Fruit fly (Drosophila melanogaster) whole organism, embryonic: Measurements from ENCODE around the gene CG46434.
A peak's percentile ranks its signal among the peaks of the same experiment; 100 is the strongest.

Source experiments
- BtbVII ChIP-seq: fragments of 200-800 bp; sonication (Bioruptor generic); optimal IDR thresholded peaks from 3 replicates; lab custom pipeline; 2017; ENCODE audit warnings: missing biosample characterization, mild to moderate bottlenecking, missing genetic modification characterization
- CG11723 ChIP-seq: fragments of 200-800 bp; sonication (Bioruptor generic); optimal IDR thresholded peaks from 2 replicates; lab custom pipeline; 2017; ENCODE audit warnings: missing biosample characterization, mild to moderate bottlenecking, missing genetic modification characterization
- CG12769 ChIP-seq: fragments of 200-800 bp; sonication (Bioruptor generic); optimal IDR thresholded peaks from 2 replicates; lab custom pipeline; 2019; ENCODE audit warnings: missing biosample characterization, mild to moderate bottlenecking, missing genetic modification characterization, moderate library complexity
- CG13424 ChIP-seq: fragments of 200-800 bp; sonication (Bioruptor generic); optimal IDR thresholded peaks from 2 replicates; lab custom pipeline; 2019; ENCODE audit warnings: missing biosample characterization, mild to moderate bottlenecking, missing genetic modification characterization, moderate library complexity
- CG13894 ChIP-seq: fragments of 200-800 bp; sonication (Bioruptor generic); optimal IDR thresholded peaks from 3 replicates; lab custom pipeline; 2018; ENCODE audit warnings: missing biosample characterization, mild to moderate bottlenecking, missing genetic modification characterization, moderate library complexity
- CG14965 ChIP-seq: fragments of 200-800 bp; sonication (Bioruptor generic); optimal IDR thresholded peaks from 2 replicates; lab custom pipeline; 2016; ENCODE audit warnings: missing biosample characterization, missing genetic modification characterization, borderline replicate concordance
- CG15269 ChIP-seq: fragments of 200-800 bp; sonication (Bioruptor generic); optimal IDR thresholded peaks from 2 replicates; lab custom pipeline; 2018; ENCODE audit warnings: missing biosample characterization, mild to moderate bottlenecking, missing genetic modification characterization, moderate library complexity
- CG17385 ChIP-seq: fragments of 200-800 bp; sonication (Bioruptor generic); optimal IDR thresholded peaks from 3 replicates; lab custom pipeline; 2018; ENCODE audit warnings: missing biosample characterization, mild to moderate bottlenecking, missing genetic modification characterization
- CG1832 ChIP-seq: fragments of 200-800 bp; sonication (Bioruptor generic); optimal IDR thresholded peaks from 2 replicates; lab custom pipeline; 2017; ENCODE audit warnings: missing biosample characterization, mild to moderate bottlenecking, missing genetic modification characterization, inconsistent platforms
- CG18619 ChIP-seq: fragments of 200-800 bp; sonication (Bioruptor generic); optimal IDR thresholded peaks from 3 replicates; lab custom pipeline; 2017; ENCODE audit warnings: missing biosample characterization, mild to moderate bottlenecking, missing genetic modification characterization
- CG2116 ChIP-seq: fragments of 200-800 bp; sonication (Bioruptor generic); optimal IDR thresholded peaks from 3 replicates; lab custom pipeline; 2018; ENCODE audit warnings: missing biosample characterization, mild to moderate bottlenecking, missing genetic modification characterization
- CG30403 ChIP-seq: fragments of 200-800 bp; sonication (Bioruptor generic); optimal IDR thresholded peaks from 3 replicates; lab custom pipeline; 2016; ENCODE audit warnings: missing biosample characterization, missing genetic modification characterization
- CG33213 ChIP-seq: fragments of 200-800 bp; sonication (Bioruptor generic); optimal IDR thresholded peaks from 3 replicates; lab custom pipeline; 2016; ENCODE audit warnings: missing biosample characterization, missing genetic modification characterization
- CG8765 ChIP-seq: fragments of 200-800 bp; sonication (Bioruptor generic); IDR thresholded peaks from 2 replicates; pipeline ENCODE4 v1.3.6; 2022; ENCODE audit warnings: missing biosample characterization, missing genetic modification characterization
- CoRest ChIP-seq: fragments of 200-800 bp; sonication (Bioruptor generic); optimal IDR thresholded peaks from 3 replicates; lab custom pipeline; 2018; ENCODE audit warnings: missing biosample characterization, mild to moderate bottlenecking, missing genetic modification characterization, moderate library complexity
- D19A ChIP-seq: fragments of 200-800 bp; optimal IDR thresholded peaks from 3 replicates; lab custom pipeline; 2019; ENCODE audit warnings: missing biosample characterization, mild to moderate bottlenecking, missing genetic modification characterization, moderate library complexity
- Doc2 ChIP-seq: fragments of 200-800 bp; sonication (Bioruptor generic); IDR thresholded peaks from 2 replicates; pipeline ENCODE4 v1.3.6; 2022; ENCODE audit warnings: missing biosample characterization, missing genetic modification characterization
- Doc3 ChIP-seq: fragments of 200-800 bp; sonication (Bioruptor generic); IDR thresholded peaks from 3 replicates; pipeline ENCODE4 v1.3.6; 2022; ENCODE audit warnings: missing biosample characterization, missing genetic modification characterization; ENCODE audit not compliant: partially characterized antibody
- Drgx ChIP-seq: fragments of 200-800 bp; sonication (Bioruptor generic); IDR thresholded peaks from 2 replicates; pipeline ENCODE4 v1.3.6; 2022; ENCODE audit warnings: missing biosample characterization, missing genetic modification characterization
- H2.0 ChIP-seq: fragments of 200-800 bp; sonication (Bioruptor generic); IDR thresholded peaks from 2 replicates; pipeline ENCODE4 v1.3.6; 2022; ENCODE audit warnings: missing biosample characterization, missing genetic modification characterization
- Hr3 ChIP-seq: fragments of 200-800 bp; sonication (Bioruptor generic); optimal IDR thresholded peaks from 3 replicates; lab custom pipeline; 2016; ENCODE audit warnings: missing biosample characterization, missing genetic modification characterization
- Hr39 ChIP-seq: fragments of >200 bp; optimal IDR thresholded peaks from 2 replicates; lab custom pipeline; 2017
- Mrtf ChIP-seq: fragments of 200-800 bp; sonication (Bioruptor generic); IDR thresholded peaks from 3 replicates; pipeline ENCODE4 v1.3.6; 2022; ENCODE audit warnings: missing biosample characterization, missing genetic modification characterization
- ara ChIP-seq: fragments of 200-800 bp; sonication (Bioruptor generic); IDR thresholded peaks from 2 replicates; pipeline ENCODE4 v1.3.6; 2022; ENCODE audit warnings: missing biosample characterization, missing genetic modification characterization
- bsh ChIP-seq, 2 experiments: fragments of 200-800 bp; sonication (Bioruptor generic); optimal IDR thresholded peaks; 2 replicates each; lab custom pipeline; 2017 to 2018; ENCODE audit warnings: mild to moderate bottlenecking in 2 of 2, missing biosample characterization in 2 of 2, missing genetic modification characterization in 2 of 2, moderate library complexity in 1 of 2
- caup ChIP-seq: fragments of 200-800 bp; sonication (Bioruptor generic); optimal IDR thresholded peaks from 3 replicates; lab custom pipeline; 2017; ENCODE audit warnings: missing biosample characterization, mild to moderate bottlenecking, missing genetic modification characterization, moderate library complexity; ENCODE audit not compliant: severe bottlenecking
- cg ChIP-seq: fragments of 200-800 bp; sonication (Bioruptor generic); optimal IDR thresholded peaks from 3 replicates; lab custom pipeline; 2019; ENCODE audit warnings: missing biosample characterization, mild to moderate bottlenecking, missing genetic modification characterization, moderate library complexity
- dan ChIP-seq: fragments of 200-800 bp; sonication (Bioruptor generic); IDR thresholded peaks from 2 replicates; pipeline ENCODE4 v1.3.6; 2022; ENCODE audit warnings: missing biosample characterization, missing genetic modification characterization
- dimm ChIP-seq: fragments of 200-800 bp; sonication (Bioruptor generic); IDR thresholded peaks from 2 replicates; pipeline ENCODE4 v1.3.6; 2022; ENCODE audit warnings: missing biosample characterization, missing genetic modification characterization
- dmrt99B ChIP-seq: fragments of 200-800 bp; sonication (Bioruptor generic); optimal IDR thresholded peaks from 2 replicates; lab custom pipeline; 2018; ENCODE audit warnings: missing biosample characterization, mild to moderate bottlenecking, missing genetic modification characterization, moderate library complexity
- esg ChIP-seq: fragments of 200-800 bp; sonication (Bioruptor generic); conservative IDR thresholded peaks from 2 replicates; pipeline ENCODE4 v1.3.6; 2022; ENCODE audit warnings: missing biosample characterization, missing genetic modification characterization
- fd102C ChIP-seq: fragments of 200-800 bp; sonication (Bioruptor generic); optimal IDR thresholded peaks from 2 replicates; lab custom pipeline; 2018; ENCODE audit warnings: missing biosample characterization, mild to moderate bottlenecking, missing genetic modification characterization, moderate library complexity
- ftz-f1 ChIP-seq: fragments of 200-800 bp; sonication (Bioruptor generic); optimal IDR thresholded peaks from 2 replicates; lab custom pipeline; 2016; ENCODE audit warnings: missing biosample characterization, missing genetic modification characterization
- ind ChIP-seq: fragments of 200-800 bp; sonication (Bioruptor generic); optimal IDR thresholded peaks from 3 replicates; lab custom pipeline; 2016; ENCODE audit warnings: missing biosample characterization, missing genetic modification characterization
- kah ChIP-seq: fragments of 200-800 bp; sonication (Bioruptor generic); optimal IDR thresholded peaks from 2 replicates; lab custom pipeline; 2018; ENCODE audit warnings: missing biosample characterization, mild to moderate bottlenecking, missing genetic modification characterization
- pros ChIP-seq: fragments of 200-800 bp; sonication (Bioruptor generic); optimal IDR thresholded peaks from 3 replicates; lab custom pipeline; 2019; ENCODE audit warnings: missing biosample characterization, mild to moderate bottlenecking, missing genetic modification characterization, moderate library complexity
- ranshi ChIP-seq: fragments of 200-800 bp; sonication (Bioruptor generic); IDR thresholded peaks from 2 replicates; pipeline ENCODE4 v1.3.6; 2022; ENCODE audit warnings: missing biosample characterization, missing genetic modification characterization
- sens-2 ChIP-seq: fragments of 200-800 bp; sonication (Bioruptor generic); IDR thresholded peaks from 2 replicates; pipeline ENCODE4 v1.3.6; 2022; ENCODE audit warnings: missing biosample characterization, missing genetic modification characterization
- sug ChIP-seq: fragments of 200-800 bp; optimal IDR thresholded peaks from 2 replicates; lab custom pipeline; 2019; ENCODE audit warnings: missing biosample characterization, mild to moderate bottlenecking, missing genetic modification characterization, moderate library complexity
- zen ChIP-seq: fragments of 200-800 bp; sonication (Bioruptor generic); optimal IDR thresholded peaks from 3 replicates; lab custom pipeline; 2018; ENCODE audit warnings: missing biosample characterization, mild to moderate bottlenecking, missing genetic modification characterization, moderate library complexity
- zf30C ChIP-seq: fragments of 200-800 bp; sonication (Bioruptor generic); optimal IDR thresholded peaks from 3 replicates; lab custom pipeline; 2018; ENCODE audit warnings: missing biosample characterization, mild to moderate bottlenecking, missing genetic modification characterization

Gene CG46434

dm6 chr3L:19560695-19561246, 16.8 kb upstream of the CG46434 start (continued):
- TF ChIP-seq CG13894 (peak; percentile 91), Doc2 (no peak), ftz-f1 (GFP tag; lab: Kevin White, UChicago) (peak; percentile 62), CG12769 (tag; lab: Kevin White, UChicago) (peak; percentile 91), dimm (GFP tag; lab: Robert Waterston, UW) (peak; percentile 83), Doc3 (GFP tag; lab: Robert Waterston, UW) (no peak), bsh (GFP tag; optimal IDR thresholded peaks at IDR 0.05; lab: Kevin White, UChicago) (peak; percentile 95 to 98), pros (GFP tag; lab: Kevin White, UChicago) (peak; percentile 40), BtbVII (GFP tag; lab: Kevin White, UChicago) (peak; percentile 90), ara (GFP tag; lab: Robert Waterston, UW) (peak; percentile 97), esg (GFP tag; lab: Robert Waterston, UW) (peak; percentile 93), H2.0 (GFP tag; lab: Robert Waterston, UW) (peak; percentile 95), CG13424 (tag; lab: Kevin White, UChicago) (peak; percentile 97), CG18619 (GFP tag; lab: Kevin White, UChicago) (peak; percentile 92), CG14965 (GFP tag; lab: Kevin White, UChicago) (peak; percentile 59), CG8765 (GFP tag; lab: Robert Waterston, UW) (peak; percentile 97), fd102C (peak; percentile 99), sug (tag; lab: Kevin White, UChicago) (peak; percentile 92), zf30C (GFP tag; lab: Kevin White, UChicago) (peak; percentile 98), Hr3 (peak; percentile 93), Hr39 (lab: Kevin White, UChicago) (no peak), CG17385 (GFP tag; lab: Kevin White, UChicago) (peak; percentile 93), CG2116 (GFP tag; lab: Kevin White, UChicago) (peak; percentile 68), CG30403 (GFP tag; lab: Kevin White, UChicago) (peak; percentile 97), Drgx (GFP tag; lab: Robert Waterston, UW) (peak; percentile 99), dmrt99B (tag; lab: Kevin White, UChicago) (peak; percentile 96), ind (GFP tag; lab: Kevin White, UChicago) (peak; percentile 91), sens-2 (GFP tag; lab: Robert Waterston, UW) (peak; percentile 96), CG15269 (peak; percentile 96), CG33213 (peak; percentile 91), kah (GFP tag; lab: Kevin White, UChicago) (peak; percentile 93), CG1832 (GFP tag; lab: Kevin White, UChicago) (no peak), cg (GFP tag; lab: Kevin White, UChicago) (no peak), CoRest (tag; lab: Kevin White, UChicago) (peak; percentile 97), zen (tag; lab: Kevin White, UChicago) (peak; percentile 99), caup (GFP tag; lab: Kevin White, UChicago) (peak; percentile 94), CG11723 (GFP tag; lab: Kevin White, UChicago) (peak; percentile 93), D19A (tag; lab: Kevin White, UChicago) (peak; percentile 91), dan (GFP tag; lab: Robert Waterston, UW) (no peak; the same call in 1 of the 2 replicates), Mrtf (GFP tag; lab: Robert Waterston, UW) (peak; percentile 93), ranshi (peak; percentile 95)
